Worm (Caenorhabditis elegans) whole organism, midembryonic: ENCODE results near the gene pnk-4.

Experiments used
- T22C8.4 ChIP-seq: fragments of 200-800 bp; sonication (Bioruptor generic); IDR thresholded peaks from 2 replicates; pipeline ENCODE4 v1.3.6; 2022; ENCODE audit warnings: missing genetic modification characterization, missing compliant biosample characterization
- cog-1 ChIP-seq: sonication (generic microtip); optimal IDR thresholded peaks from 2 replicates; lab custom pipeline; 2016; ENCODE audit warnings: missing genetic modification characterization, missing compliant biosample characterization
- flt-1 ChIP-seq: fragments of 200-800 bp; sonication (Bioruptor generic); IDR thresholded peaks from 2 replicates; pipeline ENCODE4 v1.3.6; 2022; ENCODE audit warnings: missing genetic modification characterization, missing compliant biosample characterization
- klf-2 ChIP-seq: fragments of 200-800 bp; sonication (Bioruptor generic); conservative IDR thresholded peaks from 2 replicates; pipeline ENCODE4 v1.3.6; 2022; ENCODE audit warnings: missing genetic modification reagents, missing genetic modification characterization, missing compliant biosample characterization
- med-1 ChIP-seq: sonication (generic microtip); optimal IDR thresholded peaks from 2 replicates; lab custom pipeline; 2017; ENCODE audit warnings: missing genetic modification characterization, mild to moderate bottlenecking, missing compliant biosample characterization, antibody characterized with exemption, missing genetic modification reagents; ENCODE audit not compliant: insufficient read depth
- ref-1 ChIP-seq: fragments of 200-800 bp; sonication (Bioruptor generic); conservative IDR thresholded peaks from 2 replicates; pipeline ENCODE4 v1.3.6; 2022; ENCODE audit warnings: missing genetic modification reagents, missing genetic modification characterization, missing compliant biosample characterization
- tab-1 ChIP-seq: fragments of 200-800 bp; sonication (Bioruptor generic); IDR thresholded peaks from 2 replicates; pipeline ENCODE4 v1.3.6; 2022; ENCODE audit warnings: missing genetic modification characterization, missing compliant biosample characterization
- ztf-23 ChIP-seq: fragments of 200-800 bp; sonication (Bioruptor generic); IDR thresholded peaks from 2 replicates; pipeline ENCODE4 v1.3.6; 2022; ENCODE audit warnings: missing genetic modification reagents, missing genetic modification characterization, missing compliant biosample characterization
- ztf-29 ChIP-seq: fragments of 200-800 bp; sonication (Bioruptor generic); IDR thresholded peaks from 2 replicates; pipeline ENCODE4 v1.3.6; 2022; ENCODE audit warnings: missing genetic modification reagents, missing genetic modification characterization, missing compliant biosample characterization

pnk-4 gene

ce11 chrX:5086212-5086611 is 1.4 kb upstream of the pnk-4 start:
- no peak for TF ChIP-seq ref-1 (GFP tag; lab: Robert Waterston, UW)
- TF ChIP-seq med-1 (GFP tag; lab: Kevin White, UChicago), result no peak
- no peak for TF ChIP-seq ztf-29
- no peak for TF ChIP-seq cog-1
- TF ChIP-seq tab-1, result no peak
- no peak for TF ChIP-seq flt-1 (GFP tag; lab: Robert Waterston, UW)
- TF ChIP-seq klf-2 (GFP tag; lab: Robert Waterston, UW), result no peak
- no peak for TF ChIP-seq T22C8.4 (GFP tag; lab: Robert Waterston, UW)
- TF ChIP-seq ztf-23 (GFP tag; lab: Robert Waterston, UW), result no peak

- TF ChIP-seq ztf-23 (GFP tag; lab: Robert Waterston, UW) (no peak), flt-1 (GFP tag; lab: Robert Waterston, UW) (no peak), tab-1 (no peak), ref-1 (GFP tag; lab: Robert Waterston, UW) (no peak), med-1 (GFP tag; lab: Kevin White, UChicago) (no peak), T22C8.4 (GFP tag; lab: Robert Waterston, UW) (no peak), ztf-29 (no peak), cog-1 (no peak), klf-2 (GFP tag; lab: Robert Waterston, UW) (no peak)
Observed at ce11 chrX:5093997-5094396, 6.4 kb downstream of the pnk-4 start.

ce11 chrX:5096967-5097366 is 9.3 kb downstream of the pnk-4 start, which contains the start of gene acn-1:
acn-1 (minus strand) TSS chrX:5097067.
- no peak for TF ChIP-seq klf-2 (GFP tag; lab: Robert Waterston, UW)

ce11 chrX:5098935-5099334 is 11.3 kb downstream of the pnk-4 start:
- TF ChIP-seq ztf-29 (no peak), klf-2 (GFP tag; lab: Robert Waterston, UW) (no peak), ztf-23 (GFP tag; lab: Robert Waterston, UW) (no peak), cog-1 (no peak), flt-1 (GFP tag; lab: Robert Waterston, UW) (no peak), tab-1 (no peak), T22C8.4 (GFP tag; lab: Robert Waterston, UW) (no peak), med-1 (GFP tag; lab: Kevin White, UChicago) (no peak), ref-1 (GFP tag; lab: Robert Waterston, UW) (no peak)

ce11 chrX:5100738-5101379 is 13.2 kb downstream of the pnk-4 start, which contains the start of gene vit-2:
vit-2 (plus strand) TSS chrX:5101042.
- TF ChIP-seq T22C8.4 (GFP tag; lab: Robert Waterston, UW) (no peak), ztf-23 (GFP tag; lab: Robert Waterston, UW) (no peak), klf-2 (GFP tag; lab: Robert Waterston, UW) (no peak), flt-1 (GFP tag; lab: Robert Waterston, UW) (no peak), med-1 (GFP tag; lab: Kevin White, UChicago) (no peak), tab-1 (no peak), ztf-29 (no peak)

ce11 chrX:5102338-5102737 is 14.7 kb downstream of the pnk-4 start:
- TF ChIP-seq klf-2 (GFP tag; lab: Robert Waterston, UW), result no peak
- TF ChIP-seq flt-1 (GFP tag; lab: Robert Waterston, UW), result no peak
- no peak for TF ChIP-seq med-1 (GFP tag; lab: Kevin White, UChicago)
- no peak for TF ChIP-seq cog-1
- no peak for TF ChIP-seq tab-1

ce11 chrX:5103422-5103821 is 15.8 kb downstream of the pnk-4 start:
- TF ChIP-seq klf-2 (GFP tag; lab: Robert Waterston, UW) (no peak), tab-1 (no peak), T22C8.4 (GFP tag; lab: Robert Waterston, UW) (no peak), ztf-29 (no peak), flt-1 (GFP tag; lab: Robert Waterston, UW) (no peak), cog-1 (no peak)

ce11 chrX:5105703-5106102 is 18.1 kb downstream of the pnk-4 start:
- TF ChIP-seq ztf-29, result no peak
- TF ChIP-seq cog-1, result no peak
- no peak for TF ChIP-seq flt-1 (GFP tag; lab: Robert Waterston, UW)
- TF ChIP-seq ztf-23 (GFP tag; lab: Robert Waterston, UW), result no peak
- TF ChIP-seq med-1 (GFP tag; lab: Kevin White, UChicago), result no peak
- no peak for TF ChIP-seq klf-2 (GFP tag; lab: Robert Waterston, UW)

- TF ChIP-seq flt-1 (GFP tag; lab: Robert Waterston, UW), result no peak
- no peak for TF ChIP-seq med-1 (GFP tag; lab: Kevin White, UChicago)
- TF ChIP-seq T22C8.4 (GFP tag; lab: Robert Waterston, UW), result no peak
- no peak for TF ChIP-seq tab-1
- no peak for TF ChIP-seq ref-1 (GFP tag; lab: Robert Waterston, UW)
- TF ChIP-seq ztf-29, result no peak
- TF ChIP-seq cog-1, result no peak
- no peak for TF ChIP-seq klf-2 (GFP tag; lab: Robert Waterston, UW)
- TF ChIP-seq ztf-23 (GFP tag; lab: Robert Waterston, UW), result no peak
Observed at ce11 chrX:5106187-5106694, 18.6 kb downstream of the pnk-4 start.

ce11 chrX:5106942-5107341 is 19.3 kb downstream of the pnk-4 start, which contains the start of gene C42D8.9:
C42D8.9 (minus strand) TSS chrX:5107042.
- TF ChIP-seq med-1 (GFP tag; lab: Kevin White, UChicago) (no peak), flt-1 (GFP tag; lab: Robert Waterston, UW) (no peak), klf-2 (GFP tag; lab: Robert Waterston, UW) (no peak), T22C8.4 (GFP tag; lab: Robert Waterston, UW) (no peak), ztf-29 (no peak), cog-1 (no peak), tab-1 (no peak), ref-1 (GFP tag; lab: Robert Waterston, UW) (no peak), ztf-23 (GFP tag; lab: Robert Waterston, UW) (no peak)
